Worm (Caenorhabditis elegans) whole organism, early embryonic: ENCODE results near the gene pigt-1.

Source experiments
- B0310.2 ChIP-seq: sonication (generic microtip); optimal IDR thresholded peaks from 2 replicates; lab custom pipeline; 2016; ENCODE audit warnings: mild to moderate bottlenecking, missing genetic modification characterization, missing compliant biosample characterization
- F13C5.2 ChIP-seq: sonication (generic microtip); optimal IDR thresholded peaks from 2 replicates; lab custom pipeline; 2017; ENCODE audit warnings: mild to moderate bottlenecking, missing genetic modification characterization, inconsistent platforms, missing compliant biosample characterization
- aly-1 ChIP-seq: sonication (generic microtip); optimal IDR thresholded peaks from 2 replicates; lab custom pipeline; 2016; ENCODE audit warnings: missing genetic modification characterization, missing compliant biosample characterization
- ama-1 ChIP-seq: fragments of 150-350 bp; optimal IDR thresholded peaks from 2 replicates; lab custom pipeline; 2014
- ceh-36 ChIP-seq: sonication (generic microtip); optimal IDR thresholded peaks from 2 replicates; lab custom pipeline; 2016; ENCODE audit warnings: missing genetic modification characterization, inconsistent platforms, missing compliant biosample characterization
- ets-7 ChIP-seq: sonication (generic microtip); optimal IDR thresholded peaks from 2 replicates; lab custom pipeline; 2016; ENCODE audit warnings: missing genotype, missing genetic modification characterization, missing compliant biosample characterization
- hmbx-1 ChIP-seq: sonication (generic microtip); optimal IDR thresholded peaks from 2 replicates; lab custom pipeline; 2016; ENCODE audit warnings: mild to moderate bottlenecking, missing genetic modification characterization, missing compliant biosample characterization
- hnd-1 ChIP-seq: sonication (generic microtip); optimal IDR thresholded peaks from 2 replicates; lab custom pipeline; 2016; ENCODE audit warnings: missing genetic modification characterization, missing compliant biosample characterization
- pes-1 ChIP-seq: fragments of 200-800 bp; sonication (Bioruptor generic); IDR thresholded peaks from 2 replicates; pipeline ENCODE4 v1.3.6; 2022; ENCODE audit warnings: missing genetic modification reagents, missing genetic modification characterization, missing compliant biosample characterization
- scrt-1 ChIP-seq: fragments of 200-800 bp; sonication (Bioruptor generic); IDR thresholded peaks from 2 replicates; pipeline ENCODE4 v1.3.6; 2022; ENCODE audit warnings: missing genetic modification characterization, missing compliant biosample characterization
- tbx-11 ChIP-seq: fragments of 200-800 bp; sonication (Bioruptor generic); IDR thresholded peaks from 2 replicates; pipeline ENCODE4 v1.3.6; 2022; ENCODE audit warnings: missing genetic modification characterization, missing compliant biosample characterization

ce11 chrV:11007651-11008050, 49.0 kb upstream of the pigt-1 start:
- TF ChIP-seq hnd-1 (tag; lab: Kevin White, UChicago): no peak
- TF ChIP-seq ama-1: no peak
- no peak for TF ChIP-seq B0310.2 (tag; lab: Kevin White, UChicago)
- TF ChIP-seq ceh-36 (tag; lab: Kevin White, UChicago): no peak
- no peak for TF ChIP-seq tbx-11
- TF ChIP-seq ets-7 (tag; lab: Kevin White, UChicago): no peak
- no peak for TF ChIP-seq aly-1 (tag; lab: Kevin White, UChicago)
- TF ChIP-seq F13C5.2: no peak
- TF ChIP-seq pes-1 (GFP tag; lab: Robert Waterston, UW): no peak
- TF ChIP-seq scrt-1 (GFP tag; lab: Robert Waterston, UW): no peak
- no peak for TF ChIP-seq hmbx-1 (tag; lab: Kevin White, UChicago)
